Worm (Caenorhabditis elegans) whole organism, L4 larva: ENCODE measurements around the gene Y22D7AR.6.
A peak's percentile ranks its signal among the peaks of the same experiment; 100 is the strongest.

Experiments used
- F37D6.2 ChIP-seq: sonication (generic microtip); optimal IDR thresholded peaks from 2 replicates; lab custom pipeline; 2016; ENCODE audit warnings: mild to moderate bottlenecking, missing genetic modification characterization, missing compliant biosample characterization
- T20F7.1 ChIP-seq: fragments of 200-800 bp; sonication (Bioruptor generic); optimal IDR thresholded peaks from 2 replicates; lab custom pipeline; 2018; ENCODE audit warnings: mild to moderate bottlenecking, missing genetic modification characterization, missing compliant biosample characterization
- T26A8.4 ChIP-seq: fragments of 200-800 bp; sonication (Bioruptor generic); IDR thresholded peaks from 2 replicates; pipeline ENCODE4 v1.3.6; 2022; ENCODE audit warnings: missing genetic modification characterization, missing compliant biosample characterization
- Y105C5A.15 ChIP-seq: fragments of 200-800 bp; sonication (Bioruptor generic); IDR thresholded peaks from 2 replicates; pipeline ENCODE4 v1.3.6; 2022; ENCODE audit warnings: missing genetic modification characterization, missing compliant biosample characterization
- Y48G9A.11 ChIP-seq: fragments of 200-800 bp; sonication (Bioruptor generic); IDR thresholded peaks from 2 replicates; pipeline ENCODE4 v1.3.6; 2022; ENCODE audit warnings: missing genetic modification reagents, missing genetic modification characterization, missing compliant biosample characterization
- ZK546.5 ChIP-seq, 2 experiments: sonication (generic microtip); optimal IDR thresholded peaks; 2 replicates each; lab custom pipeline; 2017; ENCODE audit warnings: missing biosample characterization in 2 of 2, missing genetic modification characterization in 2 of 2
- aha-1 ChIP-seq: fragments of 150-350 bp; peaks from one replicate; lab custom pipeline; 2014; ENCODE audit warnings: missing biosample characterization, missing genetic modification characterization
- aly-2 ChIP-seq: sonication (generic microtip); optimal IDR thresholded peaks from 2 replicates; lab custom pipeline; 2018; ENCODE audit warnings: missing biosample characterization, missing genetic modification characterization
- ceh-20 ChIP-seq: fragments of 200-800 bp; sonication (Bioruptor generic); IDR thresholded peaks from 2 replicates; pipeline ENCODE4 v1.3.6; 2022; ENCODE audit warnings: missing genetic modification reagents, missing genetic modification characterization, missing compliant biosample characterization
- ceh-32 ChIP-seq: sonication (generic microtip); optimal IDR thresholded peaks from 2 replicates; lab custom pipeline; 2016; ENCODE audit warnings: mild to moderate bottlenecking, missing genetic modification characterization, missing compliant biosample characterization; ENCODE audit not compliant: poor library complexity
- ceh-82 ChIP-seq: sonication (generic microtip); optimal IDR thresholded peaks from 2 replicates; lab custom pipeline; 2017; ENCODE audit warnings: missing biosample characterization, missing genetic modification characterization
- daf-16 ChIP-seq, 3 experiments: sonication (generic microtip); optimal IDR thresholded peaks; 2 replicates each; lab custom pipeline; 2016 to 2017; ENCODE audit warnings: missing genetic modification characterization in 3 of 3, missing genetic modification reagents in 3 of 3, mild to moderate bottlenecking in 2 of 3, missing compliant biosample characterization in 2 of 3, missing biosample characterization in 1 of 3, moderate library complexity in 1 of 3
- daf-8 ChIP-seq: fragments of 200-800 bp; sonication (Bioruptor generic); IDR thresholded peaks from 2 replicates; pipeline ENCODE4 v1.3.6; 2022; ENCODE audit warnings: missing genetic modification characterization, missing compliant biosample characterization
- dmd-6 ChIP-seq: fragments of 200-800 bp; sonication (Bioruptor generic); IDR thresholded peaks from 2 replicates; pipeline ENCODE4 v1.3.6; 2022; ENCODE audit warnings: missing genetic modification reagents, missing genetic modification characterization, missing compliant biosample characterization
- dmd-9 ChIP-seq: fragments of 200-800 bp; sonication (Bioruptor generic); IDR thresholded peaks from 2 replicates; pipeline ENCODE4 v1.3.6; 2022; ENCODE audit warnings: missing genetic modification reagents, missing genetic modification characterization, missing compliant biosample characterization
- duxl-1 ChIP-seq: sonication (generic microtip); optimal IDR thresholded peaks from 2 replicates; lab custom pipeline; 2016; ENCODE audit warnings: mild to moderate bottlenecking, missing genetic modification characterization, moderate library complexity, missing compliant biosample characterization; ENCODE audit not compliant: poor library complexity
- dve-1 ChIP-seq: sonication (generic microtip); optimal IDR thresholded peaks from 2 replicates; lab custom pipeline; 2017; ENCODE audit warnings: antibody characterized with exemption, mild to moderate bottlenecking, missing genetic modification characterization, missing compliant biosample characterization; ENCODE audit not compliant: insufficient read depth
- fkh-10 ChIP-seq: fragments of 150-350 bp; optimal IDR thresholded peaks from 2 replicates; lab custom pipeline; 2014; ENCODE audit warnings: missing biosample characterization, missing genetic modification reagents, missing genetic modification characterization
- fos-1 ChIP-seq: fragments of 150-350 bp; optimal IDR thresholded peaks from 2 replicates; lab custom pipeline; 2014; ENCODE audit warnings: missing biosample characterization, missing genetic modification characterization
- hlh-11 ChIP-seq: fragments of 200-800 bp; sonication (Bioruptor generic); optimal IDR thresholded peaks from 2 replicates; lab custom pipeline; 2018; ENCODE audit warnings: mild to moderate bottlenecking, missing genetic modification characterization, missing compliant biosample characterization
- hlh-30 ChIP-seq: sonication (generic microtip); optimal IDR thresholded peaks from 2 replicates; lab custom pipeline; 2017; ENCODE audit warnings: antibody characterized with exemption, mild to moderate bottlenecking, missing genetic modification characterization, missing compliant biosample characterization; ENCODE audit not compliant: insufficient read depth
- lim-7 ChIP-seq: fragments of 200-800 bp; sonication (Bioruptor generic); IDR thresholded peaks from 2 replicates; pipeline ENCODE4 v1.3.6; 2022; ENCODE audit warnings: missing genetic modification characterization, missing compliant biosample characterization
- lin-38 ChIP-seq: fragments of 200-800 bp; sonication (Bioruptor generic); IDR thresholded peaks from 2 replicates; pipeline ENCODE4 v1.3.6; 2022; ENCODE audit warnings: missing genetic modification reagents, missing genetic modification characterization, missing compliant biosample characterization
- lsy-2 ChIP-seq, 2 experiments: fragments of 150-350 bp in 1 of 2; sonication (generic microtip) in 1 of 2; optimal IDR thresholded peaks; 2 replicates each; lab custom pipeline; 2014 to 2017; ENCODE audit warnings: missing biosample characterization in 2 of 2, missing genetic modification characterization in 2 of 2
- madf-5 ChIP-seq, 2 experiments: fragments of 200-800 bp; sonication (Bioruptor generic); IDR thresholded peaks; 2 replicates each; pipeline ENCODE4 v1.3.6; 2022; ENCODE audit warnings: missing compliant biosample characterization in 2 of 2, missing genetic modification characterization in 2 of 2
- mdl-1 ChIP-seq, 2 experiments: fragments of 150-350 bp in 1 of 2; sonication (generic microtip) in 1 of 2; optimal IDR thresholded peaks; 2 replicates each; lab custom pipeline; 2014 to 2017; ENCODE audit warnings: missing biosample characterization in 2 of 2, missing genetic modification characterization in 2 of 2
- mes-2 ChIP-seq: sonication (generic microtip); optimal IDR thresholded peaks from 2 replicates; lab custom pipeline; 2016; ENCODE audit warnings: missing genotype, mild to moderate bottlenecking, missing genetic modification characterization, missing compliant biosample characterization; ENCODE audit not compliant: poor library complexity, severe bottlenecking
- mxl-3 ChIP-seq: fragments of 200-800 bp; sonication (Bioruptor generic); optimal IDR thresholded peaks from 2 replicates; lab custom pipeline; 2018; ENCODE audit warnings: mild to moderate bottlenecking, missing genetic modification characterization, missing compliant biosample characterization
- nhr-10 ChIP-seq: fragments of 150-350 bp; optimal IDR thresholded peaks from 2 replicates; lab custom pipeline; 2014; ENCODE audit warnings: missing biosample characterization, missing genetic modification characterization
- nhr-11 ChIP-seq: fragments of 150-350 bp; optimal IDR thresholded peaks from 2 replicates; lab custom pipeline; 2014; ENCODE audit warnings: missing biosample characterization, missing genetic modification characterization
- nhr-28 ChIP-seq: fragments of 150-350 bp; optimal IDR thresholded peaks from 2 replicates; lab custom pipeline; 2014; ENCODE audit warnings: missing biosample characterization, missing genetic modification characterization
- nhr-48 ChIP-seq: sonication (generic microtip); optimal IDR thresholded peaks from 2 replicates; lab custom pipeline; 2016; ENCODE audit warnings: mild to moderate bottlenecking, missing genetic modification characterization, missing compliant biosample characterization
- nhr-6 ChIP-seq: fragments of 150-350 bp; optimal IDR thresholded peaks from 2 replicates; lab custom pipeline; 2014; ENCODE audit warnings: missing biosample characterization, missing genetic modification characterization
- nhr-76 ChIP-seq: fragments of 150-350 bp; optimal IDR thresholded peaks from 2 replicates; lab custom pipeline; 2014; ENCODE audit warnings: missing biosample characterization, missing genetic modification characterization
- php-3 ChIP-seq: fragments of 200-800 bp; sonication (Bioruptor generic); IDR thresholded peaks from 2 replicates; pipeline ENCODE4 v1.3.6; 2022; ENCODE audit warnings: missing genetic modification reagents, missing genetic modification characterization, missing compliant biosample characterization
- saeg-2 ChIP-seq: fragments of 200-800 bp; sonication (Bioruptor generic); IDR thresholded peaks from 2 replicates; pipeline ENCODE4 v1.3.6; 2022; ENCODE audit warnings: missing genetic modification reagents, missing genetic modification characterization, missing compliant biosample characterization
- set-16 ChIP-seq: fragments of 200-800 bp; sonication (Bioruptor generic); IDR thresholded peaks from 2 replicates; pipeline ENCODE4 v1.3.6; 2022; ENCODE audit warnings: missing genetic modification reagents, missing genetic modification characterization, missing compliant biosample characterization
- spr-3 ChIP-seq: fragments of 200-800 bp; sonication (Bioruptor generic); optimal IDR thresholded peaks from 2 replicates; lab custom pipeline; 2018; ENCODE audit warnings: mild to moderate bottlenecking, missing genetic modification characterization, missing compliant biosample characterization
- tag-97 ChIP-seq: fragments of 200-800 bp; sonication (Bioruptor generic); IDR thresholded peaks from 2 replicates; pipeline ENCODE4 v1.3.6; 2022; ENCODE audit warnings: missing genetic modification characterization, missing compliant biosample characterization
- zfp-2 ChIP-seq: sonication (generic microtip); optimal IDR thresholded peaks from 2 replicates; lab custom pipeline; 2016; ENCODE audit warnings: mild to moderate bottlenecking, missing genetic modification characterization, missing compliant biosample characterization
- ztf-11 ChIP-seq: fragments of 150-350 bp; optimal IDR thresholded peaks from 2 replicates; lab custom pipeline; 2014; ENCODE audit warnings: missing biosample characterization, missing genetic modification characterization

Y22D7AR.6 gene

DNA sequence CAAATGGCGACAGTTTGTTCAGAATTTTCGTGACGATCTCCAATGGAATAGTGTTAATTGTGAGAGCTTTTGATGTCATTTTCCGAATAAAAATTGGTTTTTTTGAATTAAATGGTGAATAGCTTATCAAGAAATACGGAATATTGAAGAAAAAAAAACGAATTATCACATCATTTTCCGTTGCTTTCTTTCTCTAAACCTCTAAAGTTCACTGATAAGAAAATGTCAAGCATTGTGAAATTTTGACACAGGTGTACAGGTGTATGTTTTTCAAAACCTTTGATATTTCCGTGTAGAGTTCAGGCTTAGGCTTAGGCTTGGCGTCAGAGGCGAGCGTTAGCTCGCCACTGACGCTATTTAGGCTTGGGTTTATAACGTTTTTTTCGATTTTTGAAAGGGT is 22.3 kb upstream of the Y22D7AR.6 start, which contains the start of gene fbxa-74 (continued):
- no peak for TF ChIP-seq lsy-2 (tag; optimal IDR thresholded peaks at IDR 0.05; lab: Kevin White, UChicago)
- TF ChIP-seq nhr-10 (tag; lab: Kevin White, UChicago): no peak
- no peak for TF ChIP-seq daf-16 (GFP tag; optimal IDR thresholded peaks at IDR 0.05; lab: Kevin White, UChicago)
- no peak for TF ChIP-seq daf-16 (tag; optimal IDR thresholded peaks at IDR 0.05; lab: Kevin White, UChicago)
- no peak for TF ChIP-seq fkh-10 (GFP tag; lab: Kevin White, UChicago)
- TF ChIP-seq nhr-6 (tag; lab: Kevin White, UChicago): peak; percentile 86
- TF ChIP-seq nhr-48: no peak

DNA sequence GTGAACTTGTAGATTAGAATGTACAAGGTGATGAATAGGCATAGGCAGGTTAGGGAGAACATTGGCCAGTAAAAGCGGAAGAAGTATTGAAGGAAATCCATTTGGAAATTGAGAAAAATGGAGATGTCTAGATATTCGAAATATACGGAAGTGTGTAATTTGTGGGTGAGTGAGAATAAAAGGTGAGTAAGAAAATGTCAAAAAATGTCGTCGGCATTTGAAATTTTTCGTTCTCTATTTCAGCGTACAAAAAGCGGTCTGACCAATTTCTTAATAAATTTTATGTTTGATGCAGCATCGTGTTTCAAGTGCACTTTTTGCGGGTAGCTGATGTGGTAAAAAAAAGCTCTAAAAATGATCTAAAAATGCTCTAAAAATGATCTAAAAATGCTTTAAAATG is 18.5 kb upstream of the Y22D7AR.6 start, which contains the start of gene srd-64:
TSS of gene srd-64 (minus strand) at position 101 of the 400 bp plus-strand sequence.
- no peak for TF ChIP-seq php-3 (GFP tag; lab: Robert Waterston, UW)
- TF ChIP-seq madf-5 (GFP tag; IDR thresholded peaks at IDR 0.05; lab: Robert Waterston, UW): no peak
- no peak for TF ChIP-seq ZK546.5 (tag; optimal IDR thresholded peaks at IDR 0.05; lab: Kevin White, UChicago)
- TF ChIP-seq fos-1 (tag; lab: Kevin White, UChicago): no peak
- TF ChIP-seq dmd-9 (GFP tag; lab: Robert Waterston, UW): no peak
- no peak for TF ChIP-seq tag-97
- TF ChIP-seq mes-2 (tag; lab: Kevin White, UChicago): no peak
- TF ChIP-seq Y48G9A.11 (GFP tag; lab: Robert Waterston, UW): no peak
- no peak for TF ChIP-seq aly-2
- TF ChIP-seq Y105C5A.15: no peak
- TF ChIP-seq T26A8.4 (GFP tag; lab: Robert Waterston, UW): no peak
- TF ChIP-seq dve-1 (tag; lab: Kevin White, UChicago): no peak
- no peak for TF ChIP-seq spr-3
- no peak for TF ChIP-seq duxl-1 (tag; lab: Kevin White, UChicago)
- TF ChIP-seq ceh-20 (GFP tag; lab: Robert Waterston, UW): no peak
- no peak for TF ChIP-seq aha-1 (tag; lab: Kevin White, UChicago)

DNA sequence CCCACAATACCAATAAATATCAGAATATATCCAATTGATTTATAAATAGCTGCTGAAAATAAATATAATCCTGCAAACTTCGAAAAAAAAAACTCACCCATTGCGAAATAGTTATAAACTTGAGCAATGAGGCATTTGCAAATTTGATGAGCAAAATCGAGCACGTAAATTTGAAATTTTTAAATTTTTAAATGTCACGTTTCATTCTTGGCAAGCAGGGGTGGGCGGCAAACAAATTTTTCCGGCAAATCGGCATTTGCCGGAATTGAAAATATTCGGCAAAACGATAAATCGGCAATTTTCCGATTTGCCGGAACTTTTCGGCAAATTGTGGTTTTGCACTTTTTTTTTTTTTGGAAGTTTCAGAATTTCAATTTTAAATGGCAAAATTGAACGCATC is 13.4 kb upstream of the Y22D7AR.6 start, which contains the start of gene Y22D7AR.14:
TSS of gene Y22D7AR.14 (minus strand) at position 101 of the 400 bp plus-strand sequence.
- no peak for TF ChIP-seq F37D6.2 (tag; lab: Kevin White, UChicago)
- TF ChIP-seq daf-16 (GFP tag; optimal IDR thresholded peaks at IDR 0.05; lab: Kevin White, UChicago): no peak
- no peak for TF ChIP-seq daf-16 (tag; optimal IDR thresholded peaks at IDR 0.05; lab: Kevin White, UChicago)
- no peak for TF ChIP-seq nhr-10 (tag; lab: Kevin White, UChicago)
- TF ChIP-seq mdl-1 (tag; optimal IDR thresholded peaks at IDR 0.05; lab: Kevin White, UChicago): no peak
- TF ChIP-seq aly-2: no peak
- no peak for TF ChIP-seq saeg-2 (GFP tag; lab: Robert Waterston, UW)
- no peak for TF ChIP-seq zfp-2 (tag; lab: Kevin White, UChicago)
- TF ChIP-seq lim-7 (GFP tag; lab: Robert Waterston, UW): no peak
- no peak for TF ChIP-seq T20F7.1 (GFP tag; lab: Kevin White, UChicago)
- TF ChIP-seq ceh-32: no peak

DNA sequence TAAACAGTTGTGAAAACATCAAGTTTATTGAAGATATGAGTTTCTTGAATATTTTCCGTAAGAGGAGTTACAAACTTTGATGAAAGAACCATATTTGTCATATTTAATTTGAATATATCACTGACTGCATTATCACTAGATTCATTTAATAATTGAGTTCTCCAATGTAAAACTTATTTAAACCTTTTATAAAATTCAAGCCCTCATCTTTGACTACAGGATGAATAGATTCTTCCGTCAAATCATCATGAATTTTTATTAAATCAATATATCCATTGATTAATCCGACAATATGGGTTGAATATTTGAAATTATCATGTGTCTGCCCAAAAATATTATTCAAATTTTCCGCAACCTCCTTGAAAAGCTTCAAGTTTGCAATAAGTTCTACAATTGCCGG is 11.5 kb upstream of the Y22D7AR.6 start, which contains the start of gene Y22D7AR.7:
TSS of gene Y22D7AR.7 (minus strand) at position 101 of the 400 bp plus-strand sequence.
- TF ChIP-seq mes-2 (tag; lab: Kevin White, UChicago) (no peak), set-16 (GFP tag; lab: Robert Waterston, UW) (no peak), ceh-82 (tag; lab: Kevin White, UChicago) (no peak), lin-38 (GFP tag; lab: Robert Waterston, UW) (no peak)
- TF ChIP-seq, all 104 proteins: peak for 0

DNA sequence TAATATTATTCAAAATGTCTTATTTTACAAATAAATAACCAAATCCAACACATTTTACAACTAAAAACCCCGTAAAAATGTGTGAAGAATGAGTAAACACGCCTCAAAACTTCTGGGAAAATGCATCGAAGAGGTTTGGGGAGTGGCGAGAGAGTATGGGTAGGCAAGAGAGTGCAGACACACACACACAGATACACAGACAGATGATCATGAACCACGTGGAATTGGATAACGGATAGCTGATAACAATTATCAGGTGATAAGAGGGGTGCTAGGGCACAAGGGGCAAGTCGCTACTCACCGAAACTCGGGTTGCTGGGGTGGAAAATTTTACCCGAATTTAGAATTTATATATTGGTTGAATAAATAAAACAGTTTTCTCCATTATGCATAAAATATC is 5.7 kb upstream of the Y22D7AR.6 start:
- TF ChIP-seq aha-1 (tag; lab: Kevin White, UChicago) (peak; percentile 5), hlh-30 (tag; lab: Kevin White, UChicago) (peak; percentile 94), nhr-11 (peak; percentile 64), daf-16 (GFP tag; optimal IDR thresholded peaks at IDR 0.05; lab: Kevin White, UChicago) (peak in 1 of 2 experiments; percentile 21), daf-16 (tag; optimal IDR thresholded peaks at IDR 0.05; lab: Kevin White, UChicago) (no peak), daf-8 (GFP tag; lab: Robert Waterston, UW) (no peak), ztf-11 (tag; lab: Kevin White, UChicago) (no peak), dmd-6 (GFP tag; lab: Robert Waterston, UW) (peak; percentile 49; the same call in 1 of the 2 replicates), nhr-76 (tag; lab: Kevin White, UChicago) (no peak), mxl-3 (GFP tag; lab: Kevin White, UChicago) (peak; percentile 95), hlh-11 (tag; lab: Kevin White, UChicago) (peak; percentile 79), mdl-1 (tag; optimal IDR thresholded peaks at IDR 0.05; lab: Kevin White, UChicago) (peak; percentile 61 to 86), nhr-28 (peak; percentile 62)
